Worm (Caenorhabditis elegans) whole organism, early embryonic: ENCODE measurements around the gene nhr-171.

Experiments used
- B0310.2 ChIP-seq: sonication (generic microtip); optimal IDR thresholded peaks from 2 replicates; lab custom pipeline; 2016; ENCODE audit warnings: mild to moderate bottlenecking, missing genetic modification characterization, missing compliant biosample characterization
- F13C5.2 ChIP-seq: sonication (generic microtip); optimal IDR thresholded peaks from 2 replicates; lab custom pipeline; 2017; ENCODE audit warnings: mild to moderate bottlenecking, missing genetic modification characterization, inconsistent platforms, missing compliant biosample characterization
- aly-1 ChIP-seq: sonication (generic microtip); optimal IDR thresholded peaks from 2 replicates; lab custom pipeline; 2016; ENCODE audit warnings: missing genetic modification characterization, missing compliant biosample characterization
- ama-1 ChIP-seq: fragments of 150-350 bp; optimal IDR thresholded peaks from 2 replicates; lab custom pipeline; 2014
- ceh-13 ChIP-seq: fragments of 200-800 bp; sonication (Bioruptor generic); optimal IDR thresholded peaks from 2 replicates; lab custom pipeline; 2018; ENCODE audit warnings: mild to moderate bottlenecking, missing genetic modification characterization, missing compliant biosample characterization
- ceh-36 ChIP-seq: sonication (generic microtip); optimal IDR thresholded peaks from 2 replicates; lab custom pipeline; 2016; ENCODE audit warnings: missing genetic modification characterization, inconsistent platforms, missing compliant biosample characterization
- ets-7 ChIP-seq: sonication (generic microtip); optimal IDR thresholded peaks from 2 replicates; lab custom pipeline; 2016; ENCODE audit warnings: missing genotype, missing genetic modification characterization, missing compliant biosample characterization
- flt-1 ChIP-seq: fragments of 200-800 bp; sonication (Bioruptor generic); IDR thresholded peaks from 2 replicates; pipeline ENCODE4 v1.3.6; 2022; ENCODE audit warnings: missing genetic modification characterization, missing compliant biosample characterization
- hmbx-1 ChIP-seq: sonication (generic microtip); optimal IDR thresholded peaks from 2 replicates; lab custom pipeline; 2016; ENCODE audit warnings: mild to moderate bottlenecking, missing genetic modification characterization, missing compliant biosample characterization
- hmg-4 ChIP-seq: fragments of 200-800 bp; sonication (Bioruptor generic); optimal IDR thresholded peaks from 2 replicates; lab custom pipeline; 2018; ENCODE audit warnings: mild to moderate bottlenecking, missing genetic modification characterization, missing compliant biosample characterization
- hnd-1 ChIP-seq: sonication (generic microtip); optimal IDR thresholded peaks from 2 replicates; lab custom pipeline; 2016; ENCODE audit warnings: missing genetic modification characterization, missing compliant biosample characterization
- pes-1 ChIP-seq: fragments of 200-800 bp; sonication (Bioruptor generic); IDR thresholded peaks from 2 replicates; pipeline ENCODE4 v1.3.6; 2022; ENCODE audit warnings: missing genetic modification reagents, missing genetic modification characterization, missing compliant biosample characterization
- scrt-1 ChIP-seq: fragments of 200-800 bp; sonication (Bioruptor generic); IDR thresholded peaks from 2 replicates; pipeline ENCODE4 v1.3.6; 2022; ENCODE audit warnings: missing genetic modification characterization, missing compliant biosample characterization
- sea-1 ChIP-seq: fragments of 200-800 bp; sonication (Bioruptor generic); conservative IDR thresholded peaks from 2 replicates; pipeline ENCODE4 v1.3.6; 2022; ENCODE audit warnings: missing genetic modification characterization, missing compliant biosample characterization
- tbx-11 ChIP-seq: fragments of 200-800 bp; sonication (Bioruptor generic); IDR thresholded peaks from 2 replicates; pipeline ENCODE4 v1.3.6; 2022; ENCODE audit warnings: missing genetic modification characterization, missing compliant biosample characterization
- tbx-37 ChIP-seq: fragments of 200-800 bp; sonication (Bioruptor generic); conservative IDR thresholded peaks from 2 replicates; pipeline ENCODE4 v1.3.6; 2022; ENCODE audit warnings: missing genetic modification reagents, missing genetic modification characterization, missing compliant biosample characterization
- tra-4 ChIP-seq: sonication (generic microtip); optimal IDR thresholded peaks from 2 replicates; lab custom pipeline; 2017; ENCODE audit warnings: missing genetic modification characterization, missing compliant biosample characterization

nhr-171 gene

ce11 chrV:7524447-7524846, 12.9 kb downstream of the nhr-171 start, which contains the start of gene C54F6.20:
Gene C54F6.20 (plus strand): TSS chrV:7524747.
- no peak for TF ChIP-seq ceh-13 (GFP tag; lab: Kevin White, UChicago)
- no peak for TF ChIP-seq B0310.2 (tag; lab: Kevin White, UChicago)
- TF ChIP-seq hnd-1: no peak
- TF ChIP-seq hmbx-1 (tag; lab: Kevin White, UChicago): no peak
- no peak for TF ChIP-seq ets-7
- TF ChIP-seq ceh-36: no peak
- no peak for TF ChIP-seq tbx-37
- TF ChIP-seq scrt-1 (GFP tag; lab: Robert Waterston, UW): no peak
- TF ChIP-seq sea-1 (GFP tag; lab: Robert Waterston, UW): no peak
- no peak for TF ChIP-seq tbx-11 (GFP tag; lab: Robert Waterston, UW)
- no peak for TF ChIP-seq ama-1 (lab: Kevin White, UChicago)
- no peak for TF ChIP-seq hmg-4 (GFP tag; lab: Kevin White, UChicago)
- no peak for TF ChIP-seq F13C5.2 (tag; lab: Kevin White, UChicago)

DNA sequence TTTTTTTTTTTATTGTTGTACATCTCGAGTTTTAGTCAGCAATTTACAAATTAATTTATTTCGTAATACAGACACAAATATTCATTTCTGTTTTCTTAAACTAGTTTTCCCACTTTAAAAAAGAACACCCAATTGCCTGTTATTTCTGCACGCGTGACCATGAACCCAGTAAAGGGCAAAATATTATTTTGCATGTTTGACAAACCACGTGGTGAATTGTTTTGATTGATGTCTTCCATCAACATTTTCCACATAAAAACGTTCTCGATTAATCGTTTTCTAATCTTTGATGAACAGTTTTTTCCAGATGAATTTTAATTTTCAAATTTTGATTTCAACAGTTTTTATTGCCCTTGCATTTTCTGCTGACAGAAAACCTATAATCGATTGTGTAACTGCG, 14.1 kb downstream of the nhr-171 start, which contains the start of gene C54F6.18:
TSS of gene C54F6.18 (plus strand) at position 301 of the 400 bp plus-strand sequence.
- TF ChIP-seq tbx-37 (no peak), ceh-36 (no peak), ets-7 (no peak), B0310.2 (tag; lab: Kevin White, UChicago) (no peak), ama-1 (lab: Kevin White, UChicago) (no peak), scrt-1 (GFP tag; lab: Robert Waterston, UW) (no peak), flt-1 (no peak), tbx-11 (GFP tag; lab: Robert Waterston, UW) (no peak), ceh-13 (GFP tag; lab: Kevin White, UChicago) (no peak), pes-1 (GFP tag; lab: Robert Waterston, UW) (no peak), hmg-4 (GFP tag; lab: Kevin White, UChicago) (no peak), tra-4 (tag; lab: Kevin White, UChicago) (no peak), aly-1 (tag; lab: Kevin White, UChicago) (no peak), F13C5.2 (tag; lab: Kevin White, UChicago) (no peak), hnd-1 (no peak)

- TF ChIP-seq B0310.2 (tag; lab: Kevin White, UChicago): no peak
- no peak for TF ChIP-seq tra-4 (tag; lab: Kevin White, UChicago)
These were observed 15.6 kb downstream of the nhr-171 start, which contains the start of gene C54F6.17 for ce11 chrV:7527153-7527552. Gene C54F6.17 (plus strand): TSS chrV:7527453.

- no peak for TF ChIP-seq ets-7
- TF ChIP-seq ceh-36: no peak
- TF ChIP-seq hmbx-1 (tag; lab: Kevin White, UChicago): no peak
- no peak for TF ChIP-seq ceh-13 (GFP tag; lab: Kevin White, UChicago)
- TF ChIP-seq tbx-37: no peak
- TF ChIP-seq scrt-1 (GFP tag; lab: Robert Waterston, UW): no peak
- no peak for TF ChIP-seq hnd-1
- no peak for TF ChIP-seq sea-1 (GFP tag; lab: Robert Waterston, UW)
- TF ChIP-seq tbx-11 (GFP tag; lab: Robert Waterston, UW): no peak
- no peak for TF ChIP-seq B0310.2 (tag; lab: Kevin White, UChicago)
- no peak for TF ChIP-seq hmg-4 (GFP tag; lab: Kevin White, UChicago)
- TF ChIP-seq flt-1: no peak
- TF ChIP-seq pes-1 (GFP tag; lab: Robert Waterston, UW): no peak
These were observed 17.3 kb downstream of the nhr-171 start, which contains the start of gene C54F6.5 for ce11 chrV:7528816-7529215. Gene C54F6.5 (plus strand): TSS chrV:7529116.

DNA sequence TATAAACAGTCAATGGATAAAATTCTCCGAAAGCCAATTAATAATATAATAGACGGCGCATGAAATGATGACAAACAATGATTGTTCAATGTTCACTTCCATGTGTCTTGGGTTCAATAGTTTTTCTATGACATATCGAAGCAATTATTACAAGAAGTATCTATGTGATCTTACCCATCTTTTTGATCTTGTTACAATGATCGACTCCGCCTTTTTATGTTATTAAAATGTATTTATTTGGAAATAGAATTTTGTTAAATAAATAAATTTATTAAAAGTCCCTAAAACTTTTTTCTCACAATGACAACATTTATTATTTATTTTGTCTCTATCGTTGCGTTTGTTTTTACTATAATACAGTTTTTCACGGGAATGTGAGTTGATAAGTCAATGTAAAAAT, 18.3 kb downstream of the nhr-171 start, which contains the start of gene swt-2:
TSS of gene swt-2 (plus strand) at position 301 of the 400 bp plus-strand sequence.
- no peak for TF ChIP-seq tbx-37
- TF ChIP-seq ceh-36: no peak
- no peak for TF ChIP-seq scrt-1 (GFP tag; lab: Robert Waterston, UW)
- TF ChIP-seq sea-1 (GFP tag; lab: Robert Waterston, UW): no peak
- no peak for TF ChIP-seq ets-7
- TF ChIP-seq pes-1 (GFP tag; lab: Robert Waterston, UW): no peak
- no peak for TF ChIP-seq aly-1 (tag; lab: Kevin White, UChicago)
- TF ChIP-seq B0310.2 (tag; lab: Kevin White, UChicago): no peak
- TF ChIP-seq hmbx-1 (tag; lab: Kevin White, UChicago): no peak
- TF ChIP-seq tbx-11 (GFP tag; lab: Robert Waterston, UW): no peak
- TF ChIP-seq tra-4 (tag; lab: Kevin White, UChicago): no peak
- TF ChIP-seq ama-1 (lab: Kevin White, UChicago): no peak
- TF ChIP-seq ceh-13 (GFP tag; lab: Kevin White, UChicago): no peak
- TF ChIP-seq hmg-4 (GFP tag; lab: Kevin White, UChicago): no peak
- no peak for TF ChIP-seq flt-1
- TF ChIP-seq F13C5.2 (tag; lab: Kevin White, UChicago): no peak
- TF ChIP-seq hnd-1: no peak

ce11 chrV:7532947-7533346, 21.4 kb downstream of the nhr-171 start, which contains the start of gene C54F6.3:
Gene C54F6.3 (plus strand): TSS chrV:7533247.
- TF ChIP-seq aly-1 (tag; lab: Kevin White, UChicago): no peak
- no peak for TF ChIP-seq ceh-36
- no peak for TF ChIP-seq tbx-11 (GFP tag; lab: Robert Waterston, UW)
- no peak for TF ChIP-seq hmbx-1 (tag; lab: Kevin White, UChicago)
- no peak for TF ChIP-seq ets-7
- no peak for TF ChIP-seq F13C5.2 (tag; lab: Kevin White, UChicago)
- TF ChIP-seq ceh-13 (GFP tag; lab: Kevin White, UChicago): no peak
- TF ChIP-seq tra-4 (tag; lab: Kevin White, UChicago): no peak
- no peak for TF ChIP-seq tbx-37
- TF ChIP-seq pes-1 (GFP tag; lab: Robert Waterston, UW): no peak
- TF ChIP-seq B0310.2 (tag; lab: Kevin White, UChicago): no peak
- TF ChIP-seq ama-1 (lab: Kevin White, UChicago): no peak
- TF ChIP-seq sea-1 (GFP tag; lab: Robert Waterston, UW): no peak
- TF ChIP-seq hnd-1: no peak
- no peak for TF ChIP-seq flt-1
- no peak for TF ChIP-seq scrt-1 (GFP tag; lab: Robert Waterston, UW)
- TF ChIP-seq hmg-4 (GFP tag; lab: Kevin White, UChicago): no peak

- TF ChIP-seq scrt-1 (GFP tag; lab: Robert Waterston, UW) (no peak), tra-4 (tag; lab: Kevin White, UChicago) (no peak), aly-1 (tag; lab: Kevin White, UChicago) (no peak), ceh-13 (GFP tag; lab: Kevin White, UChicago) (no peak), ets-7 (no peak)
These were observed 26.5 kb downstream of the nhr-171 start, which contains the start of gene C54F6.12 for ce11 chrV:7538018-7538417. Gene C54F6.12 (minus strand): TSS chrV:7538118.
